Fruit fly (Drosophila melanogaster): ENCODE results near the gene CG8036.

CG8036 gene

DNA sequence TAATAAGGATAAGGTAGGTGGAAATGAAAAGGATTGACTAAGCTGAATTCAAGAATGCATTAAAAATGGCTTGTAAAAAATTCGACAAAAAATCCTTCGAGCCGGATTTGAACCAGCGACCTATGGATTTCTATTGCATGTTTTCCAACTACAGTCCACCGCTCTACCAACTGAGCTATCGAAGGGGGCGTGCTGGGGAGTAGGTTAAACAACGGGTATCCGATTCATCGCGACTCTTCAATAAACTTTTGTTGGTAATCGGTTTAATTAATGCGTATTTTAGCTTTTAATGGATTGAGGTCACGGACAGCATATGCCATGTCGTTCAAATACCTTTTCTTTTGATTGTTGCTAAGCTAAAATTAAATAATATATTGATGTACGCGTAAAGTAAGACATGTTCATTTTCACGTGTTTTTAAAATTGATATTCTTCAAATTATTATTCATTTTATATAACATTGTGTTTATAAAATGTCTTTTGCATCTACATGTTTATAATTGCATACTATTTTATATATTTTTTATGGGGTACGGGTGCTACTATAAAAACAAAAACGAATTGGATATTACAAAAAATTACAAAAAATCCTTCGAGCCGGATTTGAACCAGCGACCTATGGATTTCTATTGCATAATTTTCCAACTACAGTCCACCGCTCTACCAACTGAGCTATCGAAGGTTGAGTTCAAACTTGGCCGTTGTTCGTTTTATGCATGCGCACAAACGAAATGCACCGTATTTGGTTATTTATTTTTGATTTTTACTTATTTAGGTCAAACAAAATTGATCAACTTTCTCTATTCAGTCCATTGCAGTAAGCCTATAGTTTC lies 572 bp downstream of the CG8036 start (continued):
- peak; percentile 10 for TF ChIP-seq gem (tag; optimal IDR thresholded peaks at IDR 0.05)
- TF ChIP-seq hb (GFP tag; IDR thresholded peaks at IDR 0.05; ENCODE audit: partially characterized antibody) = peak; percentile 68
- no peak for TF ChIP-seq Hand (GFP tag; optimal IDR thresholded peaks at IDR 0.05)
- TF ChIP-seq pfk (GFP tag; optimal IDR thresholded peaks at IDR 0.05) = no peak
- TF ChIP-seq luna (GFP tag; optimal IDR thresholded peaks at IDR 0.05) = no peak
- TF ChIP-seq Bdp1 (GFP tag; optimal IDR thresholded peaks at IDR 0.05) = peak; percentile 98
- no peak for TF ChIP-seq p53 (GFP tag; optimal IDR thresholded peaks at IDR 0.05)
- peak; percentile 79 for TF ChIP-seq sens (GFP tag)
- TF ChIP-seq lola (GFP tag; optimal IDR thresholded peaks at IDR 0.05) = no peak
- peak; percentile 79 for TF ChIP-seq amos (GFP tag; IDR thresholded peaks at IDR 0.05; ENCODE audit: partially characterized antibody)
- no peak for TF ChIP-seq CG9727 (GFP tag; optimal IDR thresholded peaks at IDR 0.05)
- TF ChIP-seq GATAe (GFP tag; conservative IDR thresholded peaks at IDR 0.05) = no peak
- no peak for TF ChIP-seq CG17829 (tag; optimal IDR thresholded peaks at IDR 0.05)
- no peak for TF ChIP-seq Dip2 (GFP tag; IDR thresholded peaks at IDR 0.05)
- TF ChIP-seq CG14710 (tag; optimal IDR thresholded peaks at IDR 0.05) = no peak
- peak; percentile 18; the same call in 2 of the 3 replicates for TF ChIP-seq zen2 (GFP tag; IDR thresholded peaks at IDR 0.05; ENCODE audit: partially characterized antibody)
- peak in 1 of 2 experiments; percentile 22 for TF ChIP-seq Hr51 (GFP tag; optimal IDR thresholded peaks at IDR 0.05)
- TF ChIP-seq dmrt99B (tag; optimal IDR thresholded peaks at IDR 0.05) = no peak
- TF ChIP-seq tna (GFP tag; IDR thresholded peaks at IDR 0.05; ENCODE audit: partially characterized antibody) = peak; percentile 76
- no peak for TF ChIP-seq Fer2 (tag; optimal IDR thresholded peaks at IDR 0.05)
- TF ChIP-seq grau (tag; optimal IDR thresholded peaks at IDR 0.05) = no peak
- peak; percentile 89 for TF ChIP-seq CG7963 (GFP tag; IDR thresholded peaks at IDR 0.05; ENCODE audit: partially characterized antibody)
- TF ChIP-seq Kr (GFP tag; optimal IDR thresholded peaks at IDR 0.05) = no peak
- no peak for TF ChIP-seq cwo (GFP tag; optimal IDR thresholded peaks at IDR 0.05)
- TF ChIP-seq trem (tag; optimal IDR thresholded peaks at IDR 0.05) = no peak
- peak; percentile 91 for TF ChIP-seq ato (GFP tag; IDR thresholded peaks at IDR 0.05; ENCODE audit: partially characterized antibody)
- TF ChIP-seq kni (GFP tag; optimal IDR thresholded peaks at IDR 0.05) = no peak
- TF ChIP-seq sd (tag; optimal IDR thresholded peaks at IDR 0.05) = peak; percentile 42
- no peak for TF ChIP-seq CG6683 (GFP tag; optimal IDR thresholded peaks at IDR 0.05)
- no peak for TF ChIP-seq CG10366 (GFP tag; IDR thresholded peaks at IDR 0.05)
- TF ChIP-seq sob (GFP tag; IDR thresholded peaks at IDR 0.05) = no peak
- peak; percentile 4 for TF ChIP-seq CG7987 (GFP tag; optimal IDR thresholded peaks at IDR 0.05)
- peak; percentile 2 for TF ChIP-seq CG12769 (tag; optimal IDR thresholded peaks at IDR 0.05)
- no peak for TF ChIP-seq CG13424 (tag; optimal IDR thresholded peaks at IDR 0.05)
- peak; percentile 37; the same call in 1 of the 2 replicates for TF ChIP-seq hbn (GFP tag; IDR thresholded peaks at IDR 0.05; ENCODE audit: partially characterized antibody)
- TF ChIP-seq MTF-1 (GFP tag; optimal IDR thresholded peaks at IDR 0.05; ENCODE audit: borderline replicate concordance) = no peak
- TF ChIP-seq Scr (GFP tag; IDR thresholded peaks at IDR 0.05; ENCODE audit: partially characterized antibody) = peak; percentile 60; the same call in 1 of the 2 replicates
- no peak for TF ChIP-seq nerfin-1 (tag; optimal IDR thresholded peaks at IDR 0.05)
- TF ChIP-seq inv (GFP tag; IDR thresholded peaks at IDR 0.05; ENCODE audit: partially characterized antibody) = peak; percentile 24
- no peak for TF ChIP-seq CG10959 (GFP tag; IDR thresholded peaks at IDR 0.05)
- TF ChIP-seq ATbp (GFP tag; optimal IDR thresholded peaks at IDR 0.05) = no peak
- no peak for TF ChIP-seq sima (GFP tag; optimal IDR thresholded peaks at IDR 0.05)
- TF ChIP-seq da (GFP tag; optimal IDR thresholded peaks at IDR 0.05) = no peak
- TF ChIP-seq CG17612 (GFP tag; IDR thresholded peaks at IDR 0.05) = no peak
- TF ChIP-seq vvl (GFP tag; IDR thresholded peaks at IDR 0.05) = peak; percentile 67
- no peak for TF ChIP-seq bowl (GFP tag; IDR thresholded peaks at IDR 0.05)

All from whole organism, embryonic.